Fruit fly (Drosophila melanogaster) whole organism, pupa: ENCODE data around the gene Non2.

Source experiments
- CG32121 ChIP-seq: fragments of 200-800 bp; sonication (Bioruptor generic); IDR thresholded peaks from 2 replicates; pipeline ENCODE4 v1.3.6; 2022; ENCODE audit warnings: missing biosample characterization, missing genetic modification characterization
- Pif1A ChIP-seq: fragments of 200-800 bp; sonication (Bioruptor generic); optimal IDR thresholded peaks from 3 replicates; lab custom pipeline; 2016; ENCODE audit warnings: missing biosample characterization, missing genetic modification characterization
- Pif1B ChIP-seq: fragments of 200-800 bp; sonication (Bioruptor generic); optimal IDR thresholded peaks from 3 replicates; lab custom pipeline; 2016; ENCODE audit warnings: missing biosample characterization, missing genetic modification characterization
- rn ChIP-seq: fragments of 200-800 bp; sonication (Bioruptor generic); IDR thresholded peaks from 2 replicates; pipeline ENCODE4 v1.3.6; 2022; ENCODE audit warnings: missing biosample characterization, missing genetic modification characterization

DNA sequence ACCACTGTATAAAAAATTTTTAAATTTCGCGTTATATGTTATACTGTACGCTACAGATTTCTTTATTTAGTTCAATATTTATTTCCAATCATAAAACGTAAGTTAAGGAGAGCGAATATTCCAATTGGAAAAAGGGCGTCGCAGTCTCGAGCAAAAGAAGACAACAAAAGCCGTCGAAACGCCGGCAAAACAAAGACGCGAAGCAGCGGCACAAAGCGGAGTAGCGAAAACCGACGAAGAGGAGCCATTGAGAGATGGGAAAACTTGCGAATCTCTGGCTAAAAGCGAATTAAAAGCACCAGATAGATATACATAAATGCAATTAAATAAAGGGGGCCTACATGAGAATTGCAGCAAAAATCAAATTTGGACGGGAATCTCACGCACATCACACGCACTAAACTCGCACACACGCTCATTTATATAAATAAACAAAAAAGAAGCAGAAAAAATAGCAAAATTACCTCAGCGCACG, 968 bp upstream of the Non2 start:
- TF ChIP-seq Pif1A (no peak), rn (GFP tag; lab: Robert Waterston, UW) (no peak), CG32121 (no peak), Pif1B (GFP tag; lab: Kevin White, UChicago) (no peak)
